Worm (Caenorhabditis elegans): ENCODE data around the gene rpl-11.2.

DNA sequence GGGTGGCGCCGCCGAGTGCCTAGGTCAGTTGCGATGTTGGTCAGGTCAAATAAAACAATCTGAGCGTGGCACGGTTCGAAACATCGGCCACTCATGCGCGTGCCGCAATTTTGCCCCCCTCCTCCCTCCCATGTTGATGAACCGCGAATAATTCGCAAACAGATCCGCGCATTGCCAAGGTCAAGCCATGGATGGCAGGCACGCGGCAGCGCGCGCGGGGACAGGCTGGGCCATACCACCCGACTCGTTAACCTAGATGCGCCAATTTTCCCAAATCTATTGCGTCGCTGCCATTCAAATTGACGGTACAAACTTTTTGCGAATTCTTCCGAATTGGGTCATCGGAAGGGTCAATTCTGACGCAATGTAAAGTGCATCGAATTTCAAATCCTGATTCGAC, 25.8 kb downstream of the rpl-11.2 start:
- TF ChIP-seq med-1 (GFP tag; optimal IDR thresholded peaks at IDR 0.05; ENCODE audit: insufficient read depth): no peak
- no peak for TF ChIP-seq cog-1 (tag; optimal IDR thresholded peaks at IDR 0.05)
- no peak for TF ChIP-seq flt-1 (GFP tag; IDR thresholded peaks at IDR 0.05)
- TF ChIP-seq ztf-23 (GFP tag; IDR thresholded peaks at IDR 0.05): no peak
- no peak for TF ChIP-seq T22C8.4 (GFP tag; IDR thresholded peaks at IDR 0.05)
- no peak for TF ChIP-seq tab-1 (GFP tag; IDR thresholded peaks at IDR 0.05)
- TF ChIP-seq ztf-29 (GFP tag; IDR thresholded peaks at IDR 0.05): no peak
- no peak for TF ChIP-seq ref-1 (GFP tag; conservative IDR thresholded peaks at IDR 0.05)
- 0 out of 2 replicates have a peak, but pooled peaks have one; percentile 41 for TF ChIP-seq klf-2 (GFP tag; conservative IDR thresholded peaks at IDR 0.05)
